Fruit fly (Drosophila melanogaster): ENCODE results near the gene CG7988.

DNA sequence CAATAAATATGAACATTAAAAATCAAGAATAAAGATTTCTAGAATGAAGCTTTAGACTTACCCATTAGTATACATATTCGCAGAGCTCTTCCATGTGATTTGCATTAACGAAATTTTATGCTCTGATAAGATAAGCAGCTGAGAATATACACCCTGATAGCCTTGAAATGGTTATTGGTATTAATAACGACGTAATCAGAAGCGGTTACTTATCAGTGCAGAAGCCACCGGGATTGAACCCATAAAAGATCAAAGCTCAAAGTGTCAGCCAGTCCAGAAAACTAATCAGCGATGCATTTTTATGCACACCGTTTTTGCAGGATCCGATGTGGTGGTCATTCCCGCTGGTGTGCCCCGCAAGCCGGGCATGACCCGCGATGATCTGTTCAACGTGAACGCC is 7.1 kb downstream of the CG7988 start:
- TF ChIP-seq CG11617 (GFP tag; optimal IDR thresholded peaks at IDR 0.05) (no peak), CG33017 (tag; optimal IDR thresholded peaks at IDR 0.05) (no peak)
